Worm (Caenorhabditis elegans): Measurements from ENCODE around the gene C13A2.5.

C13A2.5 gene

DNA sequence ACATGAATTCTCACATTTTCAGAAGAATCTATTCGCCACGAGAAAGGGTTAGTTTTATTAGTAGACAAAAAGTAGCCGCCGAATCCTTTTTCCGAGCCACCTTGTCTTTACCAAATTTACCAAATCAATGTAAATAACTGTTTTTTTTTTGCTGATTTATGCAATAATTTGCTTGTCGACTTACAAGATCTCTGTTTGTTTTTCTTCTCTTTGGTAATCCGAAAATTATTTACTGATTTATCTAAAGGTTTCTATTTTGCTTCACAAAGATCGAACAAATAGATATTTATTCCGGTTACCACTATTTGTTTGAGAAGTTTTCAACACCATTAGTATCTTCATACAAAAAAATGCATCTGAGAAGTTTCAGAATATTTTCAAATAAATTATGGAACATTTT lies 9.6 kb upstream of the C13A2.5 start, which contains the start of gene C13A2.7:
C13A2.7 (plus strand) TSS at position 301 of the 400 bp plus-strand sequence.
- no peak for TF ChIP-seq madf-10 (tag; optimal IDR thresholded peaks at IDR 0.05)
- no peak for TF ChIP-seq snpc-1.3 (tag; optimal IDR thresholded peaks at IDR 0.05; ENCODE audit: insufficient read depth)
- no peak for TF ChIP-seq snpc-4 (GFP tag; optimal IDR thresholded peaks at IDR 0.05)
- no peak for TF ChIP-seq snpc-4 (tag; optimal IDR thresholded peaks at IDR 0.05)
- TF ChIP-seq Y67H2A.10 (GFP tag; conservative IDR thresholded peaks at IDR 0.05) = no peak
- no peak for TF ChIP-seq C06A6.2 (GFP tag; conservative IDR thresholded peaks at IDR 0.05)
- TF ChIP-seq dpl-1 (GFP tag; optimal IDR thresholded peaks at IDR 0.05) = no peak
- TF ChIP-seq lir-1 (GFP tag; conservative IDR thresholded peaks at IDR 0.05) = no peak
- TF ChIP-seq ZK185.1 (tag; optimal IDR thresholded peaks at IDR 0.05; ENCODE audit: poor library complexity, severe bottlenecking) = no peak
- TF ChIP-seq die-1 (tag; optimal IDR thresholded peaks at IDR 0.05) = no peak
- no peak for TF ChIP-seq F52B5.7 (tag; optimal IDR thresholded peaks at IDR 0.05)
- TF ChIP-seq tbx-9 (tag; optimal IDR thresholded peaks at IDR 0.05; ENCODE audit: borderline replicate concordance) = no peak
- no peak for TF ChIP-seq him-1 (tag; optimal IDR thresholded peaks at IDR 0.05)
- no peak for TF ChIP-seq madf-6 (GFP tag; IDR thresholded peaks at IDR 0.05)
- no peak for TF ChIP-seq fkh-3 (tag; optimal IDR thresholded peaks at IDR 0.05)
- TF ChIP-seq gei-17 (GFP tag; optimal IDR thresholded peaks at IDR 0.05) = no peak

DNA sequence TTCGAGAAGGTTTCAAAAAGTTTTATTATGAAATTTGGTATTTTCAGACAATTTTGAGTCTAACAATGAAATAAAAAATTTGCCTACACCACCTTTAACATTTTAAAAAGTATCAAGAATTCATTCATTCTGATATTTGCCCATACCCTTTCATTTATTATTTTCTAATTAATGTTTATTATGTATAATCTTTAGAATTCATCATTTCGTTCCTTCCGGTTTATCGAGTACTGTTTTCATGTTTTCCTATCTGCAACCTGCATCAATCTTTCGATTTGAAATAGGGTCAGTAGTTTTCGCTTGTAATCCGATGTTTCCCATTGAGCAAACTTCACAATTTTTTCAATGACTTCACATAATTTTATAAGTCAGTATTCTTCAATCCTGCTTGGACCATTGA lies 6.2 kb upstream of the C13A2.5 start, which contains the start of gene C13A2.6:
C13A2.6 (plus strand) TSS at position 301 of the 400 bp plus-strand sequence.
- TF ChIP-seq F49E8.2 (tag; optimal IDR thresholded peaks at IDR 0.05; ENCODE audit: insufficient read depth) (no peak), ceh-40 (GFP tag; IDR thresholded peaks at IDR 0.05) (no peak), unc-62 (GFP tag; optimal IDR thresholded peaks at IDR 0.05) (no peak), hmg-20 (GFP tag; IDR thresholded peaks at IDR 0.05) (no peak), ztf-18 (tag; optimal IDR thresholded peaks at IDR 0.05) (no peak), Y53G8AR.9 (GFP tag; conservative IDR thresholded peaks at IDR 0.05) (no peak), nhr-120 (GFP tag; IDR thresholded peaks at IDR 0.05) (no peak), nfya-1 (tag; optimal IDR thresholded peaks at IDR 0.05; ENCODE audit: borderline replicate concordance, insufficient read depth) (no peak), aptf-2 (GFP tag; conservative IDR thresholded peaks at IDR 0.05) (no peak)

ce11 chrV:7274992-7275391 lies 599 bp upstream of the C13A2.5 start, which contains the start of gene C13A2.10:
Gene C13A2.10, minus strand, starts transcription at chrV:7275092.
- no peak for TF ChIP-seq F57C9.4 (tag; optimal IDR thresholded peaks at IDR 0.05)
- TF ChIP-seq K12H6.12 (tag; optimal IDR thresholded peaks at IDR 0.05) = no peak
- no peak for TF ChIP-seq tbp1 (GFP tag; optimal IDR thresholded peaks at IDR 0.05)
- TF ChIP-seq B0035.1 (tag; optimal IDR thresholded peaks at IDR 0.05) = no peak
- TF ChIP-seq ceh-27 (GFP tag; optimal IDR thresholded peaks at IDR 0.05) = no peak
- TF ChIP-seq ztf-26 (tag; optimal IDR thresholded peaks at IDR 0.05) = no peak
- no peak for TF ChIP-seq lsl-1 (GFP tag; optimal IDR thresholded peaks at IDR 0.05)
- TF ChIP-seq lir-1 (GFP tag; conservative IDR thresholded peaks at IDR 0.05) = no peak
- no peak for TF ChIP-seq snpc-3.4 (tag; optimal IDR thresholded peaks at IDR 0.05)
- no peak for TF ChIP-seq Y53G8AR.9 (GFP tag; conservative IDR thresholded peaks at IDR 0.05)
- TF ChIP-seq mel-28 (tag; optimal IDR thresholded peaks at IDR 0.05; ENCODE audit: borderline replicate concordance) = no peak
- no peak for TF ChIP-seq rcor-1 (GFP tag; IDR thresholded peaks at IDR 0.05)

DNA sequence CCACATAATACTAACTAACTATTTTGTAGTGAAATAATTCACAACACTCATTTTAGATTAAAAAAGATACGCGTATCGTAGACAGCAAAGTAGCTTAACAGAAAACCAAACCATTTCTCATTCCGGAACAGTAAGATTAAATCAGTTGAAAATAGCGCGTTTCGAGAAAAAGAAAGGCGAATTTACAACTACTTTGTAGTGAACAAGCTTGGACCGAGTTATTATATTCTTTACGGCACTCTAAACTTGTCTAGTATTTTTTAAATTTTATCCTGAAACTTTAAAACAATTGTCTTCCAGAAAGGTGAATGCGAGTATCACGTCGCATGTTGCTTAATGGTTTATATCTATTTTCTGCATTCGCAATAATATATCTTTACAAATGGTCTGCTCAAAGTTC lies 3.5 kb downstream of the C13A2.5 start, which contains the start of gene C13A2.4:
C13A2.4 (plus strand) TSS at position 301 of the 400 bp plus-strand sequence.
- TF ChIP-seq zim-3 (tag; optimal IDR thresholded peaks at IDR 0.05) = no peak
- no peak for TF ChIP-seq rcor-1 (GFP tag; IDR thresholded peaks at IDR 0.05)
- no peak for TF ChIP-seq dox-1 (GFP tag; IDR thresholded peaks at IDR 0.05)
- no peak for TF ChIP-seq bed-2 (GFP tag; IDR thresholded peaks at IDR 0.05)
- TF ChIP-seq chd-7 (tag; optimal IDR thresholded peaks at IDR 0.05) = no peak
- TF ChIP-seq dpl-1 (GFP tag; optimal IDR thresholded peaks at IDR 0.05) = no peak
- TF ChIP-seq ceh-79 (tag; optimal IDR thresholded peaks at IDR 0.05) = no peak
- TF ChIP-seq B0261.1 (tag; optimal IDR thresholded peaks at IDR 0.05) = no peak
- no peak for TF ChIP-seq ceh-40 (GFP tag; IDR thresholded peaks at IDR 0.05)
- TF ChIP-seq rpc-1 (optimal IDR thresholded peaks at IDR 0.05) = no peak
- no peak for TF ChIP-seq rpc-1 (tag; optimal IDR thresholded peaks at IDR 0.05)
